Fruit fly (Drosophila melanogaster) whole organism, wandering third instar larva: Measurements from ENCODE around the gene CG18262.

ENCODE experiments used
- CG32264 ChIP-seq: fragments of 200-800 bp; sonication (Bioruptor generic); optimal IDR thresholded peaks from 2 replicates; lab custom pipeline; 2016; ENCODE audit warnings: missing biosample characterization, missing genetic modification characterization
- CG9705 ChIP-seq: fragments of 200-800 bp; sonication (Bioruptor generic); optimal IDR thresholded peaks from 2 replicates; lab custom pipeline; 2018; ENCODE audit warnings: missing biosample characterization, mild to moderate bottlenecking, missing genetic modification characterization
- CrebA ChIP-seq: fragments of 200-800 bp; sonication (Bioruptor generic); optimal IDR thresholded peaks from 2 replicates; lab custom pipeline; 2016; ENCODE audit warnings: missing biosample characterization, mild to moderate bottlenecking, missing genetic modification characterization, borderline replicate concordance
- Dfd ChIP-seq: fragments of >200 bp; optimal IDR thresholded peaks from 2 replicates; lab custom pipeline; 2017; ENCODE audit warnings: missing biosample characterization, missing genetic modification characterization
- Dif ChIP-seq: fragments of 200-275, 200-300 bp; sonication (Bioruptor generic); optimal IDR thresholded peaks from 2 replicates; lab custom pipeline; 2018; ENCODE audit warnings: missing biosample characterization, missing genetic modification characterization; ENCODE audit not compliant: partially characterized antibody
- GATAd ChIP-seq: sonication (Bioruptor generic); optimal IDR thresholded peaks from 2 replicates; lab custom pipeline; 2016; ENCODE audit warnings: missing biosample characterization, missing genetic modification characterization
- HLH106 ChIP-seq: fragments of 200-800 bp; optimal IDR thresholded peaks from 3 replicates; lab custom pipeline; 2019; ENCODE audit warnings: missing biosample characterization, mild to moderate bottlenecking, missing genetic modification characterization, moderate library complexity
- Hnf4 ChIP-seq: fragments of 200-800 bp; sonication (Bioruptor generic); optimal IDR thresholded peaks from 2 replicates; lab custom pipeline; 2016; ENCODE audit warnings: missing biosample characterization, mild to moderate bottlenecking, missing genetic modification characterization
- Hr83 ChIP-seq: fragments of 200-300 bp; sonication (Bioruptor generic); optimal IDR thresholded peaks from 2 replicates; lab custom pipeline; 2016; ENCODE audit warnings: missing biosample characterization, mild to moderate bottlenecking, missing genetic modification characterization, moderate library complexity; ENCODE audit not compliant: poor library complexity, severe bottlenecking
- Jra ChIP-seq: sonication (Bioruptor generic); optimal IDR thresholded peaks from 2 replicates; lab custom pipeline; 2016; ENCODE audit warnings: missing biosample characterization, missing genetic modification characterization
- Mio ChIP-seq: sonication (Bioruptor generic); optimal IDR thresholded peaks from 2 replicates; lab custom pipeline; 2016; ENCODE audit warnings: missing biosample characterization, missing genetic modification characterization
- Myc ChIP-seq: fragments of >200 bp; optimal IDR thresholded peaks from 2 replicates; lab custom pipeline; 2017
- OdsH ChIP-seq: fragments of 200-800 bp; sonication (Bioruptor generic); optimal IDR thresholded peaks from 2 replicates; lab custom pipeline; 2016; ENCODE audit warnings: missing biosample characterization, mild to moderate bottlenecking, missing genetic modification characterization
- Rel ChIP-seq, 2 experiments: fragments of 200-800 bp; sonication (Bioruptor generic) in 1 of 2; optimal IDR thresholded peaks; 2 replicates in 1 of 2; 3 replicates in 1 of 2; lab custom pipeline; 2016 to 2019; ENCODE audit warnings: mild to moderate bottlenecking in 2 of 2, missing biosample characterization in 2 of 2, missing genetic modification characterization in 2 of 2, moderate library complexity in 1 of 2
- Sp1 ChIP-seq: fragments of 200-800 bp; sonication (Bioruptor generic); optimal IDR thresholded peaks from 3 replicates; lab custom pipeline; 2019; ENCODE audit warnings: missing biosample characterization, mild to moderate bottlenecking, missing genetic modification characterization, moderate library complexity
- Vsx2 ChIP-seq: fragments of 200-300, 225-300 bp; sonication (Bioruptor generic); optimal IDR thresholded peaks from 2 replicates; lab custom pipeline; 2018; ENCODE audit warnings: missing biosample characterization, missing genetic modification characterization; ENCODE audit not compliant: partially characterized antibody
- br ChIP-seq: fragments of 200-800 bp; sonication (Bioruptor generic); optimal IDR thresholded peaks from 2 replicates; lab custom pipeline; 2016; ENCODE audit warnings: missing biosample characterization, missing genetic modification characterization
- brk ChIP-seq: fragments of 200-800 bp; sonication (Bioruptor generic); optimal IDR thresholded peaks from 2 replicates; lab custom pipeline; 2016; ENCODE audit warnings: missing biosample characterization, mild to moderate bottlenecking, missing genetic modification characterization
- ey ChIP-seq: fragments of 200-800 bp; sonication (Bioruptor generic); optimal IDR thresholded peaks from 2 replicates; lab custom pipeline; 2016; ENCODE audit warnings: missing biosample characterization, missing genetic modification characterization
- foxo ChIP-seq, 2 experiments: fragments of 200-800 bp; sonication (Bioruptor generic); optimal IDR thresholded peaks; 2 replicates in 1 of 2; 3 replicates in 1 of 2; lab custom pipeline; 2016 to 2017; ENCODE audit warnings: missing biosample characterization in 2 of 2, missing genetic modification characterization in 2 of 2
- fru ChIP-seq: fragments of 200-800 bp; sonication (Bioruptor generic); optimal IDR thresholded peaks from 3 replicates; lab custom pipeline; 2016; ENCODE audit warnings: missing biosample characterization, mild to moderate bottlenecking, missing genetic modification characterization
- h ChIP-seq: fragments of 200-800 bp; sonication (Bioruptor generic); optimal IDR thresholded peaks from 3 replicates; lab custom pipeline; 2016; ENCODE audit warnings: missing biosample characterization, mild to moderate bottlenecking, missing genetic modification characterization
- jim ChIP-seq: fragments of 175-275, 200-325 bp; sonication (Bioruptor generic); optimal IDR thresholded peaks from 2 replicates; lab custom pipeline; 2016; ENCODE audit warnings: missing biosample characterization, mild to moderate bottlenecking, missing genetic modification characterization
- lola ChIP-seq: fragments of >200 bp; optimal IDR thresholded peaks from 2 replicates; lab custom pipeline; 2017; ENCODE audit warnings: missing biosample characterization, missing genetic modification characterization
- pan ChIP-seq: fragments of >200 bp; optimal IDR thresholded peaks from 2 replicates; lab custom pipeline; 2017
- psq ChIP-seq: fragments of 200-800 bp; sonication (Bioruptor generic); optimal IDR thresholded peaks from 3 replicates; lab custom pipeline; 2017; ENCODE audit warnings: missing biosample characterization, mild to moderate bottlenecking, missing genetic modification characterization, moderate library complexity
- rgr ChIP-seq: fragments of 200-800 bp; sonication (Bioruptor generic); optimal IDR thresholded peaks from 3 replicates; lab custom pipeline; 2016; ENCODE audit warnings: missing biosample characterization, mild to moderate bottlenecking, missing genetic modification characterization
- sage ChIP-seq: fragments of 200-800 bp; sonication (Bioruptor generic); optimal IDR thresholded peaks from 2 replicates; lab custom pipeline; 2016; ENCODE audit warnings: missing biosample characterization, mild to moderate bottlenecking, missing genetic modification characterization
- sv ChIP-seq: fragments of 200-800 bp; sonication (Bioruptor generic); optimal IDR thresholded peaks from 3 replicates; lab custom pipeline; 2016; ENCODE audit warnings: missing biosample characterization, missing genetic modification characterization
- tai ChIP-seq: sonication (Bioruptor generic); optimal IDR thresholded peaks from 2 replicates; lab custom pipeline; 2016; ENCODE audit warnings: missing biosample characterization, missing genetic modification characterization
- usp ChIP-seq: fragments of >200 bp; optimal IDR thresholded peaks from 2 replicates; lab custom pipeline; 2017; ENCODE audit warnings: missing biosample characterization, missing genetic modification characterization
- woc ChIP-seq: sonication (Bioruptor generic); optimal IDR thresholded peaks from 2 replicates; lab custom pipeline; 2016; ENCODE audit warnings: missing biosample characterization, mild to moderate bottlenecking, missing genetic modification characterization

CG18262 gene

dm6 chrX:8129204-8129997 lies 23.3 kb upstream of the CG18262 start, which contains the start of gene CG2116:
CG2116 (plus strand) TSS chrX:8129812.
- TF ChIP-seq br (GFP tag; lab: Kevin White, UChicago), result no peak
- no peak for TF ChIP-seq Rel (GFP tag; optimal IDR thresholded peaks at IDR 0.05; lab: Kevin White, UChicago)
- no peak for TF ChIP-seq Rel (tag; optimal IDR thresholded peaks at IDR 0.05; lab: Kevin White, UChicago)
- peak; percentile 1 for TF ChIP-seq HLH106 (tag; lab: Kevin White, UChicago)
- TF ChIP-seq jim, result no peak
- no peak for TF ChIP-seq foxo (GFP tag; optimal IDR thresholded peaks at IDR 0.05; lab: Kevin White, UChicago)
- no peak for TF ChIP-seq woc (GFP tag; lab: Kevin White, UChicago)
- peak; percentile 13 for TF ChIP-seq Sp1
- no peak for TF ChIP-seq CG9705
- TF ChIP-seq rgr (GFP tag; lab: Kevin White, UChicago), result no peak
- no peak for TF ChIP-seq CG32264
- TF ChIP-seq GATAd (GFP tag; lab: Kevin White, UChicago), result no peak
- no peak for TF ChIP-seq lola
- TF ChIP-seq Myc, result peak; percentile 1
- no peak for TF ChIP-seq Dif (GFP tag; lab: Kevin White, UChicago)
- TF ChIP-seq pan, result no peak
- TF ChIP-seq sv, result no peak
- TF ChIP-seq Hr83 (GFP tag; lab: Kevin White, UChicago), result no peak
- TF ChIP-seq psq, result no peak
- no peak for TF ChIP-seq CrebA (GFP tag; lab: Kevin White, UChicago)
- no peak for TF ChIP-seq Vsx2
- TF ChIP-seq tai (GFP tag; lab: Kevin White, UChicago), result no peak
- TF ChIP-seq sage (GFP tag; lab: Kevin White, UChicago), result no peak
- no peak for TF ChIP-seq Jra (GFP tag; lab: Kevin White, UChicago)
- TF ChIP-seq brk (GFP tag; lab: Kevin White, UChicago), result no peak
- TF ChIP-seq h, result peak; percentile 3
- TF ChIP-seq, all 38 proteins: peak for 4

- TF ChIP-seq ey (GFP tag; lab: Kevin White, UChicago), result peak; percentile 46
- no peak for TF ChIP-seq woc (GFP tag; lab: Kevin White, UChicago)
- peak; percentile 23 for TF ChIP-seq Myc
- peak; percentile 35 for TF ChIP-seq GATAd (GFP tag; lab: Kevin White, UChicago)
- TF ChIP-seq br (GFP tag; lab: Kevin White, UChicago), result peak; percentile 60
- peak; percentile 52 for TF ChIP-seq Jra (GFP tag; lab: Kevin White, UChicago)
- TF ChIP-seq CG9705, result no peak
- TF ChIP-seq OdsH, result peak; percentile 75
- no peak for TF ChIP-seq Vsx2
- TF ChIP-seq CrebA (GFP tag; lab: Kevin White, UChicago), result no peak
- TF ChIP-seq Dfd, result no peak
- peak; percentile 76 for TF ChIP-seq Hnf4 (GFP tag; lab: Kevin White, UChicago)
- TF ChIP-seq h, result peak; percentile 79
- peak; percentile 67 for TF ChIP-seq psq
- peak; percentile 77 for TF ChIP-seq rgr (GFP tag; lab: Kevin White, UChicago)
- TF ChIP-seq sage (GFP tag; lab: Kevin White, UChicago), result peak; percentile 32
- peak; percentile 47 for TF ChIP-seq HLH106 (tag; lab: Kevin White, UChicago)
- TF ChIP-seq foxo (GFP tag; optimal IDR thresholded peaks at IDR 0.05; lab: Kevin White, UChicago), result peak in 1 of 2 experiments; percentile 81
- TF ChIP-seq tai (GFP tag; lab: Kevin White, UChicago), result no peak
- peak; percentile 65 for TF ChIP-seq fru (GFP tag; lab: Kevin White, UChicago)
- TF ChIP-seq Sp1, result peak; percentile 54
Measured at dm6 chrX:8131693-8132313, 20.9 kb upstream of the CG18262 start, which contains the start of gene CG10958. CG10958 (plus strand) TSS chrX:8132285.

- TF ChIP-seq Dif (GFP tag; lab: Kevin White, UChicago) (no peak), foxo (GFP tag; optimal IDR thresholded peaks at IDR 0.05; lab: Kevin White, UChicago) (no peak), lola (no peak)
Measured at dm6 chrX:8135420-8135874, 17.3 kb upstream of the CG18262 start, which contains the start of the genes cyr and CG2120. cyr (minus strand) TSS chrX:8135713. CG2120 (plus strand) TSS chrX:8135824.

- no peak for TF ChIP-seq psq
- TF ChIP-seq usp, result no peak
- no peak for TF ChIP-seq Hr83 (GFP tag; lab: Kevin White, UChicago)
- no peak for TF ChIP-seq Mio (GFP tag; lab: Kevin White, UChicago)
- no peak for TF ChIP-seq sv
- TF ChIP-seq Dfd, result no peak
- TF ChIP-seq CG9705, result no peak
- no peak for TF ChIP-seq Jra (GFP tag; lab: Kevin White, UChicago)
- TF ChIP-seq woc (GFP tag; lab: Kevin White, UChicago), result no peak
- TF ChIP-seq rgr (GFP tag; lab: Kevin White, UChicago), result no peak
- no peak for TF ChIP-seq OdsH
Measured at dm6 chrX:8137285-8137684, 15.5 kb upstream of the CG18262 start.
